Worm (Caenorhabditis elegans) whole organism, L4 larva: ENCODE data around the gene ctsa-4.1.

Experiments used
- F37D6.2 ChIP-seq: sonication (generic microtip); optimal IDR thresholded peaks from 2 replicates; lab custom pipeline; 2016; ENCODE audit warnings: mild to moderate bottlenecking, missing genetic modification characterization, missing compliant biosample characterization
- ama-1 ChIP-seq: fragments of 150-350 bp; optimal IDR thresholded peaks from 2 replicates; lab custom pipeline; 2014; ENCODE audit warnings: inconsistent platforms, mixed read lengths
- ceh-32 ChIP-seq: sonication (generic microtip); optimal IDR thresholded peaks from 2 replicates; lab custom pipeline; 2016; ENCODE audit warnings: mild to moderate bottlenecking, missing genetic modification characterization, missing compliant biosample characterization; ENCODE audit not compliant: poor library complexity
- daf-19 ChIP-seq: fragments of 200-800 bp; sonication (Bioruptor generic); conservative IDR thresholded peaks from 2 replicates; pipeline ENCODE4 v1.3.6; 2022; ENCODE audit warnings: missing genetic modification characterization, missing compliant biosample characterization
- egl-27 ChIP-seq: sonication (generic microtip); optimal IDR thresholded peaks from 3 replicates; lab custom pipeline; 2017; ENCODE audit warnings: missing biosample characterization, missing genetic modification reagents, missing genetic modification characterization
- egl-43 ChIP-seq: fragments of 200-800 bp; sonication (Bioruptor generic); IDR thresholded peaks from 2 replicates; pipeline ENCODE4 v1.3.6; 2022; ENCODE audit warnings: missing genetic modification reagents, missing genetic modification characterization, missing compliant biosample characterization
- lin-13 ChIP-seq: fragments of 150-350 bp; optimal IDR thresholded peaks from 2 replicates; lab custom pipeline; 2014; ENCODE audit warnings: missing biosample characterization, missing genetic modification reagents, missing genetic modification characterization
- lin-15B ChIP-seq: fragments of 150-350 bp; sonication (generic microtip); optimal IDR thresholded peaks from 3 replicates; lab custom pipeline; 2014; ENCODE audit warnings: missing biosample characterization, missing genetic modification characterization
- nhr-41 ChIP-seq: fragments of 200-800 bp; sonication (Bioruptor generic); IDR thresholded peaks from 2 replicates; pipeline ENCODE4 v1.3.6; 2022; ENCODE audit warnings: missing genetic modification reagents, missing genetic modification characterization, missing compliant biosample characterization
- rbr-2 ChIP-seq: sonication (generic microtip); optimal IDR thresholded peaks from 2 replicates; lab custom pipeline; 2016; ENCODE audit warnings: missing genotype, missing genetic modification characterization, missing compliant biosample characterization
- zip-11 ChIP-seq: fragments of 200-800 bp; sonication (Bioruptor generic); IDR thresholded peaks from 2 replicates; pipeline ENCODE4 v1.3.6; 2022; ENCODE audit warnings: missing genetic modification characterization, missing compliant biosample characterization
- ztf-11 ChIP-seq: fragments of 150-350 bp; optimal IDR thresholded peaks from 2 replicates; lab custom pipeline; 2014; ENCODE audit warnings: missing biosample characterization, missing genetic modification characterization

ce11 chrII:6394037-6394436, 27.2 kb downstream of the ctsa-4.1 start:
- no peak for TF ChIP-seq nhr-41 (GFP tag; lab: Robert Waterston, UW)
- TF ChIP-seq lin-15B: no peak
- TF ChIP-seq egl-43 (GFP tag; lab: Robert Waterston, UW): no peak
- TF ChIP-seq F37D6.2 (tag; lab: Kevin White, UChicago): no peak
- TF ChIP-seq ama-1 (lab: Kevin White, UChicago): no peak
- TF ChIP-seq lin-13 (GFP tag; lab: Kevin White, UChicago): no peak
- TF ChIP-seq rbr-2 (tag; lab: Kevin White, UChicago): no peak
- TF ChIP-seq ceh-32 (tag; lab: Kevin White, UChicago): no peak
- TF ChIP-seq zip-11 (GFP tag; lab: Robert Waterston, UW): no peak
- TF ChIP-seq ztf-11 (tag; lab: Kevin White, UChicago): no peak
- no peak for TF ChIP-seq egl-27 (tag; lab: Kevin White, UChicago)
- no peak for TF ChIP-seq daf-19
